Worm (Caenorhabditis elegans) whole organism, mixed stage, embryonic: ENCODE data around the gene C17G10.1.

Experiments used
- ces-1 ChIP-seq: fragments of 150-350 bp; optimal IDR thresholded peaks from 2 replicates; lab custom pipeline; 2014; ENCODE audit warnings: missing biosample characterization, missing genetic modification reagents, missing genetic modification characterization
- flh-1 ChIP-seq: fragments of 200-800 bp; sonication (Bioruptor generic); optimal IDR thresholded peaks from 2 replicates; lab custom pipeline; 2018; ENCODE audit warnings: mild to moderate bottlenecking, missing genetic modification characterization, moderate library complexity, missing compliant biosample characterization
- lin-13 ChIP-seq: fragments of 150-350 bp; optimal IDR thresholded peaks from 2 replicates; lab custom pipeline; 2014; ENCODE audit warnings: missing biosample characterization, missing genetic modification characterization
- lsy-2 ChIP-seq: fragments of 150-350 bp; optimal IDR thresholded peaks from 2 replicates; lab custom pipeline; 2014; ENCODE audit warnings: missing biosample characterization, missing genetic modification characterization
- mab-5 ChIP-seq: fragments of 150-350 bp; optimal IDR thresholded peaks from 2 replicates; lab custom pipeline; 2014; ENCODE audit warnings: missing biosample characterization, missing genetic modification characterization
- unc-39 ChIP-seq: fragments of 150-350 bp; optimal IDR thresholded peaks from 2 replicates; lab custom pipeline; 2014; ENCODE audit warnings: missing biosample characterization, missing genetic modification characterization

ce11 chrII:5549746-5550145, 46.6 kb upstream of the C17G10.1 start, which contains the start of gene C17C3.6:
- TF ChIP-seq flh-1 (no peak), lin-13 (tag; lab: Kevin White, UChicago) (no peak), ces-1 (GFP tag; lab: Kevin White, UChicago) (no peak), mab-5 (tag; lab: Kevin White, UChicago) (no peak), lsy-2 (tag; lab: Kevin White, UChicago) (no peak), unc-39 (tag; lab: Kevin White, UChicago) (no peak)
